Worm (Caenorhabditis elegans) whole organism, L4 larva: ENCODE data around the gene acl-4.

Source experiments
- F10B5.3 ChIP-seq: sonication (generic microtip); optimal IDR thresholded peaks from 2 replicates; lab custom pipeline; 2016; ENCODE audit warnings: mild to moderate bottlenecking, missing genetic modification characterization, missing compliant biosample characterization
- F44E2.7 ChIP-seq: fragments of 200-800 bp; sonication (Bioruptor generic); IDR thresholded peaks from 2 replicates; pipeline ENCODE4 v2.1.2; 2022; ENCODE audit warnings: missing genetic modification characterization, missing compliant biosample characterization
- T20F7.1 ChIP-seq: fragments of 200-800 bp; sonication (Bioruptor generic); optimal IDR thresholded peaks from 2 replicates; lab custom pipeline; 2018; ENCODE audit warnings: mild to moderate bottlenecking, missing genetic modification characterization, missing compliant biosample characterization
- Y48G9A.11 ChIP-seq: fragments of 200-800 bp; sonication (Bioruptor generic); IDR thresholded peaks from 2 replicates; pipeline ENCODE4 v1.3.6; 2022; ENCODE audit warnings: missing genetic modification reagents, missing genetic modification characterization, missing compliant biosample characterization
- Y75B8A.6 ChIP-seq: fragments of 200-800 bp; sonication (Bioruptor generic); IDR thresholded peaks from 2 replicates; pipeline ENCODE4 v1.3.6; 2022; ENCODE audit warnings: missing genetic modification reagents, missing genetic modification characterization, missing compliant biosample characterization
- aha-1 ChIP-seq: fragments of 150-350 bp; peaks from one replicate; lab custom pipeline; 2014; ENCODE audit warnings: missing biosample characterization, missing genetic modification characterization
- arid-1 ChIP-seq: fragments of 200-800 bp; sonication (Bioruptor generic); conservative IDR thresholded peaks from 2 replicates; pipeline ENCODE4 v1.3.6; 2022; ENCODE audit warnings: missing genetic modification reagents, missing genetic modification characterization, missing compliant biosample characterization
- ceh-20 ChIP-seq: fragments of 200-800 bp; sonication (Bioruptor generic); IDR thresholded peaks from 2 replicates; pipeline ENCODE4 v1.3.6; 2022; ENCODE audit warnings: missing genetic modification reagents, missing genetic modification characterization, missing compliant biosample characterization
- ceh-44 ChIP-seq: fragments of 200-800 bp; sonication (Bioruptor generic); IDR thresholded peaks from 2 replicates; pipeline ENCODE4 v1.3.6; 2022; ENCODE audit warnings: missing genetic modification reagents, missing genetic modification characterization, missing compliant biosample characterization
- ces-1 ChIP-seq: fragments of 150-350 bp; sonication (generic microtip); optimal IDR thresholded peaks from 4 replicates; lab custom pipeline; 2014; ENCODE audit warnings: missing biosample characterization, missing genetic modification reagents, missing genetic modification characterization
- ctbp-1 ChIP-seq: fragments of 200-800 bp; sonication (Bioruptor generic); IDR thresholded peaks from 2 replicates; pipeline ENCODE4 v1.3.6; 2022; ENCODE audit warnings: missing genetic modification reagents, missing genetic modification characterization, missing compliant biosample characterization
- daf-16 ChIP-seq, 3 experiments: sonication (generic microtip); optimal IDR thresholded peaks; 2 replicates each; lab custom pipeline; 2016 to 2017; ENCODE audit warnings: missing genetic modification characterization in 3 of 3, missing genetic modification reagents in 3 of 3, mild to moderate bottlenecking in 2 of 3, missing compliant biosample characterization in 2 of 3, missing biosample characterization in 1 of 3, moderate library complexity in 1 of 3
- daf-8 ChIP-seq: fragments of 200-800 bp; sonication (Bioruptor generic); IDR thresholded peaks from 2 replicates; pipeline ENCODE4 v1.3.6; 2022; ENCODE audit warnings: missing genetic modification characterization, missing compliant biosample characterization
- dmd-6 ChIP-seq: fragments of 200-800 bp; sonication (Bioruptor generic); IDR thresholded peaks from 2 replicates; pipeline ENCODE4 v1.3.6; 2022; ENCODE audit warnings: missing genetic modification reagents, missing genetic modification characterization, missing compliant biosample characterization
- dve-1 ChIP-seq: sonication (generic microtip); optimal IDR thresholded peaks from 2 replicates; lab custom pipeline; 2017; ENCODE audit warnings: antibody characterized with exemption, mild to moderate bottlenecking, missing genetic modification characterization, missing compliant biosample characterization; ENCODE audit not compliant: insufficient read depth
- egl-27 ChIP-seq: sonication (generic microtip); optimal IDR thresholded peaks from 3 replicates; lab custom pipeline; 2017; ENCODE audit warnings: missing biosample characterization, missing genetic modification reagents, missing genetic modification characterization
- egl-43 ChIP-seq: fragments of 200-800 bp; sonication (Bioruptor generic); IDR thresholded peaks from 2 replicates; pipeline ENCODE4 v1.3.6; 2022; ENCODE audit warnings: missing genetic modification reagents, missing genetic modification characterization, missing compliant biosample characterization
- gei-8 ChIP-seq: fragments of 200-800 bp; sonication (Bioruptor generic); optimal IDR thresholded peaks from 2 replicates; lab custom pipeline; 2018; ENCODE audit warnings: mild to moderate bottlenecking, missing genetic modification characterization, missing compliant biosample characterization
- hlh-11 ChIP-seq: fragments of 200-800 bp; sonication (Bioruptor generic); optimal IDR thresholded peaks from 2 replicates; lab custom pipeline; 2018; ENCODE audit warnings: mild to moderate bottlenecking, missing genetic modification characterization, missing compliant biosample characterization
- hlh-30 ChIP-seq: sonication (generic microtip); optimal IDR thresholded peaks from 2 replicates; lab custom pipeline; 2017; ENCODE audit warnings: antibody characterized with exemption, mild to moderate bottlenecking, missing genetic modification characterization, missing compliant biosample characterization; ENCODE audit not compliant: insufficient read depth
- lin-15B ChIP-seq: fragments of 150-350 bp; sonication (generic microtip); optimal IDR thresholded peaks from 3 replicates; lab custom pipeline; 2014; ENCODE audit warnings: missing biosample characterization, missing genetic modification characterization
- lin-29 ChIP-seq: fragments of 200-800 bp; sonication (Bioruptor generic); IDR thresholded peaks from 2 replicates; pipeline ENCODE4 v1.3.6; 2022; ENCODE audit warnings: missing genetic modification reagents, missing genetic modification characterization, missing compliant biosample characterization
- mdl-1 ChIP-seq, 2 experiments: fragments of 150-350 bp in 1 of 2; sonication (generic microtip) in 1 of 2; optimal IDR thresholded peaks; 2 replicates each; lab custom pipeline; 2014 to 2017; ENCODE audit warnings: missing biosample characterization in 2 of 2, missing genetic modification characterization in 2 of 2
- mes-2 ChIP-seq: sonication (generic microtip); optimal IDR thresholded peaks from 2 replicates; lab custom pipeline; 2016; ENCODE audit warnings: missing genotype, mild to moderate bottlenecking, missing genetic modification characterization, missing compliant biosample characterization; ENCODE audit not compliant: poor library complexity, severe bottlenecking
- mxl-2 ChIP-seq: fragments of 200-800 bp; sonication (Bioruptor generic); conservative IDR thresholded peaks from 2 replicates; pipeline ENCODE4 v1.3.6; 2022; ENCODE audit warnings: missing genetic modification reagents, missing genetic modification characterization, missing compliant biosample characterization
- nhr-41 ChIP-seq: fragments of 200-800 bp; sonication (Bioruptor generic); IDR thresholded peaks from 2 replicates; pipeline ENCODE4 v1.3.6; 2022; ENCODE audit warnings: missing genetic modification reagents, missing genetic modification characterization, missing compliant biosample characterization
- nhr-48 ChIP-seq: sonication (generic microtip); optimal IDR thresholded peaks from 2 replicates; lab custom pipeline; 2016; ENCODE audit warnings: mild to moderate bottlenecking, missing genetic modification characterization, missing compliant biosample characterization
- pha-4 ChIP-seq, 2 experiments: fragments of 150-350 bp in 1 of 2; fragments of 200-800 bp in 1 of 2; sonication (Bioruptor generic) in 1 of 2; IDR thresholded peaks in 1 of 2; optimal IDR thresholded peaks in 1 of 2; 2 replicates each; pipeline versions ENCODE4 v1.3.6 to Lab custom; 2014 to 2022; ENCODE audit warnings: missing genetic modification characterization in 2 of 2, missing genetic modification reagents in 2 of 2, missing biosample characterization in 1 of 2, missing compliant biosample characterization in 1 of 2
- pqm-1 ChIP-seq: sonication (generic microtip); optimal IDR thresholded peaks from 2 replicates; lab custom pipeline; 2017; ENCODE audit warnings: missing biosample characterization, missing genetic modification characterization
- saeg-2 ChIP-seq: fragments of 200-800 bp; sonication (Bioruptor generic); IDR thresholded peaks from 2 replicates; pipeline ENCODE4 v1.3.6; 2022; ENCODE audit warnings: missing genetic modification reagents, missing genetic modification characterization, missing compliant biosample characterization
- snpc-4 ChIP-seq: fragments of 150-350 bp; optimal IDR thresholded peaks from 2 replicates; lab custom pipeline; 2014; ENCODE audit warnings: missing biosample characterization, missing genetic modification characterization
- spr-1 ChIP-seq: sonication (generic microtip); optimal IDR thresholded peaks from 2 replicates; lab custom pipeline; 2016; ENCODE audit warnings: mild to moderate bottlenecking, missing genetic modification characterization, missing compliant biosample characterization
- tra-1 ChIP-seq: fragments of 200-800 bp; sonication (Bioruptor generic); IDR thresholded peaks from 2 replicates; pipeline ENCODE4 v1.3.6; 2022; ENCODE audit warnings: missing genetic modification reagents, missing genetic modification characterization, missing compliant biosample characterization
- unc-130 ChIP-seq: sonication (generic microtip); optimal IDR thresholded peaks from 2 replicates; lab custom pipeline; 2016; ENCODE audit warnings: missing genetic modification reagents, missing genetic modification characterization, missing compliant biosample characterization
- unc-62 ChIP-seq, 3 experiments: fragments of 150-350 bp in 1 of 3; sonication (generic microtip); optimal IDR thresholded peaks in 2 of 3; peaks in 1 of 3; 1 replicate in 1 of 3; 2 replicates in 2 of 3; lab custom pipeline; 2014 to 2017; ENCODE audit warnings: missing biosample characterization in 3 of 3, missing genetic modification characterization in 3 of 3, missing genetic modification reagents in 3 of 3, missing genotype in 1 of 3
- zfp-3 ChIP-seq: fragments of 200-800 bp; sonication (Bioruptor generic); conservative IDR thresholded peaks from 2 replicates; pipeline ENCODE4 v1.3.6; 2022; ENCODE audit warnings: missing genetic modification reagents, missing genetic modification characterization, missing compliant biosample characterization
- zip-11 ChIP-seq: fragments of 200-800 bp; sonication (Bioruptor generic); IDR thresholded peaks from 2 replicates; pipeline ENCODE4 v1.3.6; 2022; ENCODE audit warnings: missing genetic modification characterization, missing compliant biosample characterization
- ztf-11 ChIP-seq: fragments of 150-350 bp; optimal IDR thresholded peaks from 2 replicates; lab custom pipeline; 2014; ENCODE audit warnings: missing biosample characterization, missing genetic modification characterization

The acl-4 gene

ce11 chrX:2108182-2108581, 37.9 kb upstream of the acl-4 start (continued):
- TF ChIP-seq lin-15B (no peak), Y48G9A.11 (no peak), daf-8 (GFP tag; lab: Robert Waterston, UW) (no peak), ces-1 (GFP tag; lab: Kevin White, UChicago) (no peak), unc-130 (GFP tag; lab: Kevin White, UChicago) (no peak), ceh-20 (GFP tag; lab: Robert Waterston, UW) (no peak), tra-1 (GFP tag; lab: Robert Waterston, UW) (no peak), gei-8 (GFP tag; lab: Kevin White, UChicago) (no peak), arid-1 (GFP tag; lab: Robert Waterston, UW) (no peak), snpc-4 (tag; lab: Kevin White, UChicago) (no peak), zfp-3 (GFP tag; lab: Robert Waterston, UW) (no peak), ctbp-1 (GFP tag; lab: Robert Waterston, UW) (no peak), hlh-30 (tag; lab: Kevin White, UChicago) (peak; percentile 1), F44E2.7 (GFP tag; lab: Robert Waterston, UW) (no peak), zip-11 (GFP tag; lab: Robert Waterston, UW) (no peak), lin-29 (GFP tag; lab: Robert Waterston, UW) (no peak), mdl-1 (tag; optimal IDR thresholded peaks at IDR 0.05; lab: Kevin White, UChicago) (no peak)

- TF ChIP-seq dve-1 (peak; percentile 83), nhr-48 (tag; lab: Kevin White, UChicago) (peak; percentile 4), spr-1 (no peak), daf-16 (GFP tag; optimal IDR thresholded peaks at IDR 0.05; lab: Kevin White, UChicago) (no peak), daf-16 (tag; optimal IDR thresholded peaks at IDR 0.05; lab: Kevin White, UChicago) (peak; percentile 65), mxl-2 (GFP tag; lab: Robert Waterston, UW) (peak; percentile 92), zfp-3 (GFP tag; lab: Robert Waterston, UW) (no peak), tra-1 (GFP tag; lab: Robert Waterston, UW) (0 out of 2 replicates have a peak, but pooled peaks have one; percentile 30), pha-4 (GFP tag; IDR thresholded peaks at IDR 0.05; lab: Robert Waterston, UW) (no peak), pha-4 (tag; optimal IDR thresholded peaks at IDR 0.05; lab: Kevin White, UChicago) (no peak), mes-2 (tag; lab: Kevin White, UChicago) (no peak), hlh-30 (tag; lab: Kevin White, UChicago) (peak; percentile 46), hlh-11 (peak; percentile 69), pqm-1 (tag; lab: Kevin White, UChicago) (peak; percentile 70), dmd-6 (GFP tag; lab: Robert Waterston, UW) (peak; percentile 87), aha-1 (tag; lab: Kevin White, UChicago) (peak; percentile 5)
Measured at ce11 chrX:2107414-2107813, 37.2 kb upstream of the acl-4 start.

DNA sequence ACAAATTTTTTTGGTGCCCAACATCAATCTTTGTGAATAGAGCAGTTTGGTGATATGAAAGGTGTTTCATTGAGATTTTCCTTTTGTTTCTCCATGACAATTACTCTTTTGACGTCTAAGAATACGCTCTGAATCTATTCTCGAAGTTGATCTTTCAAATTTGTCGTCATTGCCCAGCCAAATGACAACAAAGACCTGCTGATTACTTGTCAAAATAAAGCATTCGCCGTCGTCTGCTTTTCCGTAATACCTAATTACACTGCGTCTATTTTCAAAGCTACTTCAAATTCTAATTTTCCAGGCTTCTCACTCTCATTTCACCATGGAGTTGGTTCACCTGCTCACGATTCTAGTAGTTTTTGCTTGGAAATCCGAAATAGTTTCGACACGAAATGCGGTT, 35.1 kb upstream of the acl-4 start, which contains the start of gene F53B1.3:
Gene F53B1.3 (plus strand): TSS at position 301 of the 400 bp plus-strand sequence.
- TF ChIP-seq egl-43 (GFP tag; lab: Robert Waterston, UW) (no peak), unc-62 (GFP tag; optimal IDR thresholded peaks at IDR 0.05 in 1 of 2; lab: Kevin White, UChicago) (no peak), unc-62 (tag; optimal IDR thresholded peaks at IDR 0.05; lab: Kevin White, UChicago) (no peak), egl-27 (tag; lab: Kevin White, UChicago) (no peak), nhr-41 (GFP tag; lab: Robert Waterston, UW) (no peak), daf-16 (GFP tag; optimal IDR thresholded peaks at IDR 0.05; lab: Kevin White, UChicago) (no peak), daf-16 (tag; optimal IDR thresholded peaks at IDR 0.05; lab: Kevin White, UChicago) (no peak), ztf-11 (tag; lab: Kevin White, UChicago) (no peak), ceh-44 (GFP tag; lab: Robert Waterston, UW) (no peak), hlh-30 (tag; lab: Kevin White, UChicago) (no peak), Y75B8A.6 (GFP tag; lab: Robert Waterston, UW) (no peak), mxl-2 (GFP tag; lab: Robert Waterston, UW) (no peak), F10B5.3 (tag; lab: Kevin White, UChicago) (no peak), saeg-2 (GFP tag; lab: Robert Waterston, UW) (no peak), T20F7.1 (GFP tag; lab: Kevin White, UChicago) (no peak)
